Worm (Caenorhabditis elegans) whole organism, L4/young adult: ENCODE results near the gene nep-26.

ENCODE experiments used
- W03F9.2 ChIP-seq: fragments of 150-350 bp; optimal IDR thresholded peaks from 2 replicates; lab custom pipeline; 2014; ENCODE audit warnings: missing biosample characterization, missing genetic modification characterization
- him-1 ChIP-seq: sonication (generic microtip); optimal IDR thresholded peaks from 2 replicates; lab custom pipeline; 2016; ENCODE audit warnings: missing genotype, missing genetic modification reagents, missing genetic modification characterization, missing compliant biosample characterization

DNA sequence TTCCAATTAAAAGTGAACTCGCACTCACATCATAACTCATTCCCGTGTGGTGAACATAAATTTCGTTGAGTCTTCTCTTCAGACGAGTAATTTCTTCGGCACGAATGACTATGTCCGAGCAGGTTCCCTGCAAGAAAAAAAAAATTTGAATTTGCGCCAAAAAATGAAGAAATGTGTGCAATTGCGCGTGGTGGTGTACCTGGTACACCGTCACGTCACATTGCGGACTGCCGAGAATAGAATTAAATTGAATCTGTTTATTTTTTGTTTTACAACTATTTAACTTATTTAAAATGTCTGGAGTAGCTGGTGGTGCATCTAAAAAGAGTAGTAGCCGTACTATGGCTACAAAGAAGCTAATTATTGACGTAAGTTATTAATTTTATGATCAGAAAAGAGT is 1.0 kb upstream of the nep-26 start, which contains the start of gene mdt-22:
- peak; percentile 59 for TF ChIP-seq him-1 (tag; lab: Kevin White, UChicago)
- peak; percentile 84 for TF ChIP-seq W03F9.2
